Fruit fly (Drosophila melanogaster) whole organism, embryonic: ENCODE results near the gene CG34135.
A peak's percentile ranks its signal among the peaks of the same experiment; 100 is the strongest.

Experiments
- ATbp ChIP-seq: fragments of 200-800 bp; sonication (Bioruptor generic); optimal IDR thresholded peaks from 2 replicates; lab custom pipeline; 2017; ENCODE audit warnings: missing biosample characterization, mild to moderate bottlenecking, missing genetic modification characterization, missing genetic modification reagents
- Atf6 ChIP-seq: fragments of 200-800 bp; sonication (Bioruptor generic); IDR thresholded peaks from 2 replicates; pipeline ENCODE4 v1.3.6; 2022; ENCODE audit warnings: missing biosample characterization, missing genetic modification characterization
- BEAF-32 ChIP-seq: fragments of 200-800 bp; sonication (Bioruptor generic); optimal IDR thresholded peaks from 3 replicates; lab custom pipeline; 2017; ENCODE audit warnings: missing biosample characterization, missing genetic modification characterization, mild to moderate bottlenecking, moderate library complexity, missing genetic modification reagents
- CG10274 ChIP-seq: fragments of 200-800 bp; sonication (Bioruptor generic); optimal IDR thresholded peaks from 3 replicates; lab custom pipeline; 2017; ENCODE audit warnings: missing biosample characterization, mild to moderate bottlenecking, missing genetic modification characterization
- CG11093 ChIP-seq: fragments of 200-800 bp; sonication (Bioruptor generic); IDR thresholded peaks from 3 replicates; pipeline ENCODE4 v1.3.6; 2022; ENCODE audit warnings: missing biosample characterization, missing genetic modification characterization
- CG11696 ChIP-seq: fragments of 200-800 bp; sonication (Bioruptor generic); IDR thresholded peaks from 2 replicates; pipeline ENCODE4 v1.3.6; 2022; ENCODE audit warnings: missing biosample characterization, missing genetic modification characterization
- CG14667 ChIP-seq: fragments of 200-800 bp; sonication (Bioruptor generic); IDR thresholded peaks from 2 replicates; pipeline ENCODE4 v1.3.6; 2022; ENCODE audit warnings: missing biosample characterization, missing genetic modification characterization
- CG15073 ChIP-seq: fragments of 200-800 bp; sonication (Bioruptor generic); optimal IDR thresholded peaks from 2 replicates; lab custom pipeline; 2016; ENCODE audit warnings: missing biosample characterization, missing genetic modification characterization
- CG1602 ChIP-seq: fragments of 200-800 bp; sonication (Bioruptor generic); optimal IDR thresholded peaks from 3 replicates; lab custom pipeline; 2016; ENCODE audit warnings: missing biosample characterization, missing genetic modification characterization
- CG17568 ChIP-seq: fragments of 200-800 bp; sonication (Bioruptor generic); optimal IDR thresholded peaks from 2 replicates; lab custom pipeline; 2018; ENCODE audit warnings: missing biosample characterization, mild to moderate bottlenecking, missing genetic modification characterization, moderate library complexity
- CG2202 ChIP-seq: fragments of 200-800 bp; sonication (Bioruptor generic); optimal IDR thresholded peaks from 2 replicates; lab custom pipeline; 2018; ENCODE audit warnings: missing biosample characterization, mild to moderate bottlenecking, missing genetic modification characterization
- CG32772 ChIP-seq: fragments of 200-800 bp; sonication (Bioruptor generic); IDR thresholded peaks from 2 replicates; pipeline ENCODE4 v1.3.6; 2022; ENCODE audit warnings: missing biosample characterization, missing genetic modification characterization
- CG34224 ChIP-seq: fragments of 200-800 bp; sonication (Bioruptor generic); IDR thresholded peaks from 3 replicates; pipeline ENCODE4 v1.3.6; 2022; ENCODE audit warnings: missing biosample characterization, missing genetic modification characterization; ENCODE audit not compliant: partially characterized antibody
- CG5953 ChIP-seq: fragments of 200-800 bp; sonication (Bioruptor generic); IDR thresholded peaks from 2 replicates; pipeline ENCODE4 v1.3.6; 2022; ENCODE audit warnings: missing biosample characterization, missing genetic modification characterization
- CG6175 ChIP-seq: fragments of 200-800 bp; sonication (Bioruptor generic); IDR thresholded peaks from 3 replicates; pipeline ENCODE4 v1.3.6; 2022; ENCODE audit warnings: missing biosample characterization, missing genetic modification characterization
- CG7928 ChIP-seq: fragments of 200-800 bp; sonication (Bioruptor generic); optimal IDR thresholded peaks from 2 replicates; lab custom pipeline; 2017; ENCODE audit warnings: missing biosample characterization, mild to moderate bottlenecking, missing genetic modification characterization
- CG7987 ChIP-seq: fragments of 200-800 bp; sonication (Bioruptor generic); optimal IDR thresholded peaks from 2 replicates; lab custom pipeline; 2018; ENCODE audit warnings: missing biosample characterization, mild to moderate bottlenecking, missing genetic modification characterization, moderate library complexity
- CG8281 ChIP-seq: fragments of 200-800 bp; sonication (Bioruptor generic); optimal IDR thresholded peaks from 2 replicates; lab custom pipeline; 2018; ENCODE audit warnings: missing biosample characterization, mild to moderate bottlenecking, missing genetic modification characterization, moderate library complexity
- CG8765 ChIP-seq: fragments of 200-800 bp; sonication (Bioruptor generic); IDR thresholded peaks from 2 replicates; pipeline ENCODE4 v1.3.6; 2022; ENCODE audit warnings: missing biosample characterization, missing genetic modification characterization
- CG9215 ChIP-seq: fragments of 200-800 bp; sonication (Bioruptor generic); IDR thresholded peaks from 2 replicates; pipeline ENCODE4 v1.3.6; 2022; ENCODE audit warnings: missing biosample characterization, missing genetic modification characterization
- CoRest ChIP-seq: fragments of 200-800 bp; sonication (Bioruptor generic); optimal IDR thresholded peaks from 3 replicates; lab custom pipeline; 2018; ENCODE audit warnings: missing biosample characterization, mild to moderate bottlenecking, missing genetic modification characterization, moderate library complexity
- Dip3 ChIP-seq: fragments of 200-800 bp; sonication (Bioruptor generic); optimal IDR thresholded peaks from 3 replicates; lab custom pipeline; 2016; ENCODE audit warnings: missing biosample characterization, missing genetic modification characterization
- Doc2 ChIP-seq: fragments of 200-800 bp; sonication (Bioruptor generic); IDR thresholded peaks from 2 replicates; pipeline ENCODE4 v1.3.6; 2022; ENCODE audit warnings: missing biosample characterization, missing genetic modification characterization
- E2f2 ChIP-seq: fragments of 200-800 bp; sonication (Bioruptor generic); IDR thresholded peaks from 2 replicates; pipeline ENCODE4 v1.3.6; 2022; ENCODE audit warnings: missing biosample characterization, missing genetic modification characterization
- Gsc ChIP-seq: fragments of 200-800 bp; sonication (Bioruptor generic); IDR thresholded peaks from 2 replicates; pipeline ENCODE4 v1.3.6; 2022; ENCODE audit warnings: missing biosample characterization, missing genetic modification characterization
- HHEX ChIP-seq: fragments of 200-800 bp; sonication (Bioruptor generic); optimal IDR thresholded peaks from 3 replicates; lab custom pipeline; 2017; ENCODE audit warnings: missing biosample characterization, mild to moderate bottlenecking, missing genetic modification characterization, missing genetic modification reagents
- Hand ChIP-seq: fragments of 200-800 bp; sonication (Bioruptor generic); optimal IDR thresholded peaks from 2 replicates; lab custom pipeline; 2017; ENCODE audit warnings: mild to moderate bottlenecking, missing biosample characterization, missing genetic modification reagents, missing genetic modification characterization
- HmgZ ChIP-seq: fragments of 200-800 bp; sonication (Bioruptor generic); optimal IDR thresholded peaks from 2 replicates; lab custom pipeline; 2018; ENCODE audit warnings: missing biosample characterization, mild to moderate bottlenecking, missing genetic modification characterization
- Jarid2 ChIP-seq: fragments of 200-800 bp; sonication (Bioruptor generic); optimal IDR thresholded peaks from 3 replicates; lab custom pipeline; 2017; ENCODE audit warnings: mild to moderate bottlenecking, missing biosample characterization, missing genetic modification reagents, missing genetic modification characterization
- NC2α ChIP-seq: fragments of 200-800 bp; sonication (Bioruptor generic); optimal IDR thresholded peaks from 2 replicates; lab custom pipeline; 2016; ENCODE audit warnings: missing biosample characterization, missing genetic modification characterization
- Sin3A ChIP-seq: fragments of >200 bp; optimal IDR thresholded peaks from 2 replicates; lab custom pipeline; 2018
- Sox102F ChIP-seq: fragments of 200-800 bp; sonication (Bioruptor generic); optimal IDR thresholded peaks from 2 replicates; lab custom pipeline; 2018; ENCODE audit warnings: missing biosample characterization, mild to moderate bottlenecking, missing genetic modification characterization, moderate library complexity
- Sry-δ ChIP-seq: fragments of 200-800 bp; sonication (Bioruptor generic); optimal IDR thresholded peaks from 2 replicates; lab custom pipeline; 2016; ENCODE audit warnings: missing biosample characterization, missing genetic modification characterization
- Vsx1 ChIP-seq: fragments of 200-800 bp; sonication (Bioruptor generic); optimal IDR thresholded peaks from 2 replicates; lab custom pipeline; 2017; ENCODE audit warnings: missing biosample characterization, mild to moderate bottlenecking, missing genetic modification characterization, missing genetic modification reagents
- aop ChIP-seq: fragments of 200-800 bp; sonication (Bioruptor generic); IDR thresholded peaks from 2 replicates; pipeline ENCODE4 v1.3.6; 2022; ENCODE audit warnings: missing biosample characterization, missing genetic modification characterization
- crol ChIP-seq: fragments of 200-800 bp; sonication (Bioruptor generic); IDR thresholded peaks from 2 replicates; pipeline ENCODE4 v1.3.6; 2022; ENCODE audit warnings: missing biosample characterization, missing genetic modification characterization
- ewg ChIP-seq: fragments of 200-800 bp; sonication (Bioruptor generic); optimal IDR thresholded peaks from 3 replicates; lab custom pipeline; 2017; ENCODE audit warnings: mild to moderate bottlenecking, missing biosample characterization, missing genetic modification reagents, missing genetic modification characterization
- gcm2 ChIP-seq: fragments of 200-800 bp; sonication (Bioruptor generic); optimal IDR thresholded peaks from 2 replicates; lab custom pipeline; 2016; ENCODE audit warnings: missing biosample characterization, missing genetic modification characterization
- gro ChIP-seq: fragments of 200-800 bp; sonication (Bioruptor generic); optimal IDR thresholded peaks from 2 replicates; lab custom pipeline; 2016; ENCODE audit warnings: missing biosample characterization, missing genetic modification characterization
- gsb-n ChIP-seq: fragments of 200-800 bp; sonication (Bioruptor generic); optimal IDR thresholded peaks from 3 replicates; lab custom pipeline; 2018; ENCODE audit warnings: missing biosample characterization, mild to moderate bottlenecking, missing genetic modification characterization
- h ChIP-seq: fragments of >200 bp; optimal IDR thresholded peaks from 2 replicates; lab custom pipeline; 2017
- hkb ChIP-seq, 2 experiments: fragments of 200-800 bp in 1 of 2; fragments of >200 bp in 1 of 2; sonication (Bioruptor generic) in 1 of 2; IDR thresholded peaks in 1 of 2; optimal IDR thresholded peaks in 1 of 2; 2 replicates each; pipeline versions ENCODE4 v1.3.6 to Lab custom; 2017 to 2022; ENCODE audit warnings: missing biosample characterization in 1 of 2, missing genetic modification characterization in 1 of 2
- lmd ChIP-seq: fragments of 200-800 bp; sonication (Bioruptor generic); IDR thresholded peaks from 2 replicates; pipeline ENCODE4 v1.3.6; 2022; ENCODE audit warnings: missing biosample characterization, missing genetic modification characterization
- pb ChIP-seq: fragments of 200-800 bp; sonication (Bioruptor generic); optimal IDR thresholded peaks from 3 replicates; lab custom pipeline; 2016; ENCODE audit warnings: missing biosample characterization, missing genetic modification characterization
- pfk ChIP-seq: fragments of 200-800 bp; sonication (Bioruptor generic); optimal IDR thresholded peaks from 2 replicates; lab custom pipeline; 2018; ENCODE audit warnings: missing biosample characterization, mild to moderate bottlenecking, missing genetic modification characterization, moderate library complexity
- psq ChIP-seq: fragments of 200-800 bp; sonication (Bioruptor generic); optimal IDR thresholded peaks from 2 replicates; lab custom pipeline; 2017; ENCODE audit warnings: missing biosample characterization, missing genetic modification characterization
- pum ChIP-seq: fragments of 200-800 bp; sonication (Bioruptor generic); optimal IDR thresholded peaks from 2 replicates; lab custom pipeline; 2016; ENCODE audit warnings: missing biosample characterization, missing genetic modification characterization
- pzg ChIP-seq: fragments of 200-800 bp; sonication (Bioruptor generic); optimal IDR thresholded peaks from 3 replicates; lab custom pipeline; 2018; ENCODE audit warnings: missing biosample characterization, mild to moderate bottlenecking, missing genetic modification characterization, moderate library complexity
- tx ChIP-seq: fragments of 200-800 bp; sonication (Bioruptor generic); optimal IDR thresholded peaks from 2 replicates; lab custom pipeline; 2016; ENCODE audit warnings: missing biosample characterization, missing genetic modification characterization
- wdn ChIP-seq: fragments of 200-800 bp; sonication (Bioruptor generic); IDR thresholded peaks from 2 replicates; pipeline ENCODE4 v1.3.6; 2022; ENCODE audit warnings: missing biosample characterization, missing genetic modification characterization

The CG34135 gene

DNA sequence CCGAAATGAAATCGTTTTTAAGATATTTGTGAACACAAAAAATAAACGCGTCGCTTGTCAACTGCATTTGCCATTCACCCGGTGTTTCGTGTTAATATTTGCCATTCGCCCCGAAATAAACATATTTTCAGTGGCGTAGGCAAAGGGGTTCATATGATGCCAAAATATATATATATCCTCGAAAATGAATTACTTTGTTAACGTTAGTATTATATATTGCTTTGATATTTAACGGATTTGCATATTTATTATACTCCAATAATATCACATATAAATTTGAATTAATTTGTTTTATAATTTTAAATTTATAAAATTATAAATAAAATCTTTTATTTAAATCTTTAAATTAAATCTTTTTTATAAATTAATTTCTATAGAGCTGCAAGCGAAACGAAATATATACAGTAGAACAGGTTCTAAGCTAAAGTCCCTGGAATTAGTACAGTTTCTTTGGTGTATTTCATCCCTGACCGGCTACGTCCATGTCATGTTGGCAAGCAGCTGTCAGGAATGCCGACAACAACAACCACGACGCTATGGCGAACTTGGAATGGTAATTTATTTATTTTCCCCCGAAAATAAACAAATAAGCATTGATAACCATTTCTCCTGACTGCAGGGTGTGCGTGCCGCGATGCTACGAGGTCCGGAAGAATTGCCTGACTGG, 36.3 kb downstream of the CG34135 start, which contains the start of the genes M1BP and CG8202 (continued):
- TF ChIP-seq CG17568 (GFP tag; lab: Kevin White, UChicago) (no peak), CG10274 (GFP tag; lab: Kevin White, UChicago) (no peak), Gsc (GFP tag; lab: Robert Waterston, UW) (no peak; the same call in 1 of the 2 replicates), ATbp (GFP tag; lab: Kevin White, UChicago) (peak; percentile 67), Dip3 (GFP tag; lab: Kevin White, UChicago) (peak; percentile 13), aop (GFP tag; lab: Robert Waterston, UW) (0 out of 2 replicates have a peak, but pooled peaks have one; percentile 4), hkb (optimal IDR thresholded peaks at IDR 0.05; lab: Kevin White, UChicago) (no peak), hkb (GFP tag; IDR thresholded peaks at IDR 0.05; lab: Robert Waterston, UW) (peak; percentile 77), CG7987 (GFP tag; lab: Kevin White, UChicago) (no peak), Hand (peak; percentile 84), CG11696 (GFP tag; lab: Robert Waterston, UW) (0 out of 2 replicates have a peak, but pooled peaks have one; percentile 15), pzg (GFP tag; lab: Kevin White, UChicago) (peak; percentile 26), Sry-δ (GFP tag; lab: Kevin White, UChicago) (peak; percentile 8), CG34224 (GFP tag; lab: Robert Waterston, UW) (no peak), CG9215 (peak; percentile 83), CoRest (tag; lab: Kevin White, UChicago) (peak; percentile 97), gsb-n (tag; lab: Kevin White, UChicago) (peak; percentile 93), tx (GFP tag; lab: Kevin White, UChicago) (peak; percentile 38), pfk (GFP tag; lab: Kevin White, UChicago) (no peak), CG7928 (GFP tag; lab: Kevin White, UChicago) (peak; percentile 59), E2f2 (GFP tag; lab: Robert Waterston, UW) (no peak; the same call in 1 of the 2 replicates), gro (GFP tag; lab: Kevin White, UChicago) (peak; percentile 17), pb (GFP tag; lab: Kevin White, UChicago) (no peak), Sin3A (lab: Kevin White, UChicago) (no peak), pum (peak; percentile 56), psq (GFP tag; lab: Kevin White, UChicago) (peak; percentile 67), ewg (GFP tag; lab: Kevin White, UChicago) (peak; percentile 74), CG14667 (GFP tag; lab: Robert Waterston, UW) (peak; percentile 77), CG8281 (peak; percentile 82), Jarid2 (no peak), Vsx1 (GFP tag; lab: Kevin White, UChicago) (no peak), h (lab: Kevin White, UChicago) (no peak), CG15073 (GFP tag; lab: Kevin White, UChicago) (no peak), CG2202 (tag; lab: Kevin White, UChicago) (peak; percentile 77), Sox102F (GFP tag; lab: Kevin White, UChicago) (peak; percentile 91), CG11093 (GFP tag; lab: Robert Waterston, UW) (peak; percentile 72; the same call in 1 of the 3 replicates), NC2α (no peak), CG5953 (no peak), gcm2 (GFP tag; lab: Kevin White, UChicago) (no peak), CG6175 (GFP tag; lab: Robert Waterston, UW) (0 out of 3 replicates have a peak, but pooled peaks have one; percentile 63), lmd (GFP tag; lab: Robert Waterston, UW) (peak; percentile 82), Doc2 (GFP tag; lab: Robert Waterston, UW) (peak; percentile 34; the same call in 1 of the 2 replicates), wdn (GFP tag; lab: Robert Waterston, UW) (peak; percentile 53), crol (GFP tag; lab: Robert Waterston, UW) (no peak), CG8765 (GFP tag; lab: Robert Waterston, UW) (peak; percentile 53), Atf6 (GFP tag; lab: Robert Waterston, UW) (peak; percentile 55), CG1602 (peak; percentile 88), HmgZ (peak; percentile 56), HHEX (GFP tag; lab: Kevin White, UChicago) (peak; percentile 86), CG32772 (0 out of 2 replicates have a peak, but pooled peaks have one; percentile 53), BEAF-32 (no peak)
